Fruit fly (Drosophila melanogaster): ENCODE measurements around the gene CG4297.

The CG4297 gene

DNA sequence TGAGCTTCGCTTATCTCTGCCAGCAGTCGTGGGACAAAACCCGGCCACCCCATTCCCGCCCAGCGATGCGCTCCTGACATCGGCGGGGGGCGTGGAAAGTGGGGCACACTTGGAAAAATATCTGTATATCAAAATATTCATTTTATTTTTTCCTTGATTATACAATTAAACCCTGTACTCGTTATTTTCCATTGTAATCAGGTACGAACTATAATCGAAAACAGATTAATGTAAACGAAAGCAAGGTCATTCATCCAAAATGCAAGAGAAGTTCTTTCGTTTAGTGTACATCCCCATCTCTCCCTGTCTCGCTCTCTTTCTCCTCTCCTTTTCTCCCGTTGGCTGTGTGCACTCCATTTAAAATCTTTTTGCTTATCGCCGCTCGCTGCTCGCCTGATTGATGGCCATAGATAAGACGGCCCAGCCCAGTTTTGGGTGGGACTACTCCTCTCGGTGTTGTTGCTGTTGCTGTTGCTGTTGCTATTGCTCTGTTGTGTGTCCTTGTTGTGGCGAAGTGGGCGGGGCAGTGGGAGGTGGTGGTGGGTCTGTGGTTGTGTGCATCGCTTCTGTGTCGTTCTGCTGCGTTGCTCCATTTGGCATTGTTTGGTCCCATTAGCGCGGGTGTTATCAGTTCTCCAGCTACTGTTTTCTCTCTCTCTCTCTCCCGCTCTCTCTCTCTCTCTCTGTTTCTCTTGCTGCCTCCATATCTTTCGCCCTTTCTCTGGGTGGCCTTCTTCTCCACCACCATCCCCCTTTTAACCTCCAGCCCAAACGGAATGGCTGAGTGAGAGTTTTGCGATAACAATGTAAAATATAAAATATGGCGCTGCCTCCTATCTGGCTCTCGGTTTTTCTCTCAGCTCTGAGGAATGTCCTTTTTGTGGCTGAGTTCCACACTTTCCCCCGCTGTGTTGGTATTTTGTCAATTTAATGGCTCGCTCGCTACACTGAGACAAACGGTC lies 44.3 kb upstream of the CG4297 start (continued):
- peak; percentile 70 for TF ChIP-seq Gug (GFP tag; IDR thresholded peaks at IDR 0.05)
- TF ChIP-seq Eip75B (GFP tag; optimal IDR thresholded peaks at IDR 0.05), result peak; percentile 84
- peak; percentile 81 for TF ChIP-seq topi (GFP tag; optimal IDR thresholded peaks at IDR 0.05)
- TF ChIP-seq CG8632 (GFP tag; optimal IDR thresholded peaks at IDR 0.05), result peak; percentile 66
- TF ChIP-seq esn (GFP tag; optimal IDR thresholded peaks at IDR 0.05), result peak; percentile 86
- peak; percentile 48 for TF ChIP-seq CG4318 (GFP tag; optimal IDR thresholded peaks at IDR 0.05)
- TF ChIP-seq acj6 (GFP tag; optimal IDR thresholded peaks at IDR 0.05), result peak; percentile 81
- peak; percentile 67 for TF ChIP-seq CG15336 (GFP tag; IDR thresholded peaks at IDR 0.05)
- peak; percentile 72 for TF ChIP-seq fd59A (GFP tag; optimal IDR thresholded peaks at IDR 0.05)
- TF ChIP-seq salr (GFP tag; optimal IDR thresholded peaks at IDR 0.05), result peak; percentile 31 to 57
- peak; percentile 85 for TF ChIP-seq CG6163 (GFP tag; IDR thresholded peaks at IDR 0.05)
- peak; percentile 59; the same call in 1 of the 2 replicates for TF ChIP-seq CG11294 (GFP tag; IDR thresholded peaks at IDR 0.05)
- TF ChIP-seq eg (GFP tag; IDR thresholded peaks at IDR 0.05), result peak; percentile 69
- TF ChIP-seq svp (GFP tag), result peak; percentile 91
- peak; percentile 81 for TF ChIP-seq cyc (GFP tag; optimal IDR thresholded peaks at IDR 0.05)
- peak; percentile 86 for TF ChIP-seq Ets21C (GFP tag; optimal IDR thresholded peaks at IDR 0.05)
- TF ChIP-seq CG6276 (GFP tag; optimal IDR thresholded peaks at IDR 0.05), result peak; percentile 59
- TF ChIP-seq Hr38 (GFP tag; optimal IDR thresholded peaks at IDR 0.05), result no peak
- peak; percentile 73 for TF ChIP-seq CG7368 (GFP tag; optimal IDR thresholded peaks at IDR 0.05)
- peak; percentile 76 for TF ChIP-seq CG1621 (tag; optimal IDR thresholded peaks at IDR 0.05)
- peak; percentile 63 for TF ChIP-seq CG11762 (GFP tag; optimal IDR thresholded peaks at IDR 0.05; ENCODE audit: insufficient read depth)
- peak; percentile 78 for TF ChIP-seq CG11902 (GFP tag; optimal IDR thresholded peaks at IDR 0.05)
- peak; percentile 76 for TF ChIP-seq CG10669 (GFP tag; optimal IDR thresholded peaks at IDR 0.05)
- peak; percentile 83 for TF ChIP-seq Met (GFP tag; optimal IDR thresholded peaks at IDR 0.05)
- peak; percentile 79 for TF ChIP-seq CG32006 (GFP tag; optimal IDR thresholded peaks at IDR 0.05)
- peak; percentile 28 for TF ChIP-seq Blimp-1 (GFP tag; optimal IDR thresholded peaks at IDR 0.05)
- TF ChIP-seq pdm3 (GFP tag; optimal IDR thresholded peaks at IDR 0.05), result peak; percentile 85
- peak; percentile 62 for TF ChIP-seq Hr4 (GFP tag; optimal IDR thresholded peaks at IDR 0.05)
- no peak for TF ChIP-seq CG6854 (GFP tag; optimal IDR thresholded peaks at IDR 0.05)
- peak; percentile 78 for TF ChIP-seq OdsH (GFP tag; optimal IDR thresholded peaks at IDR 0.05)
- peak; percentile 73 for TF ChIP-seq lz (GFP tag; optimal IDR thresholded peaks at IDR 0.05)
- peak; percentile 94 for TF ChIP-seq Eip78C (GFP tag)
- TF ChIP-seq Eip93F (GFP tag; optimal IDR thresholded peaks at IDR 0.05), result no peak
- peak; percentile 76 for TF ChIP-seq CG10631 (GFP tag; optimal IDR thresholded peaks at IDR 0.05)
- peak; percentile 65 for TF ChIP-seq dsx (GFP tag; optimal IDR thresholded peaks at IDR 0.05; ENCODE audit: poor library complexity, severe bottlenecking)
- peak; percentile 77 for TF ChIP-seq Smox (GFP tag; optimal IDR thresholded peaks at IDR 0.05)
- TF ChIP-seq fd85E (GFP tag; optimal IDR thresholded peaks at IDR 0.05), result peak; percentile 57

- TF ChIP-seq acj6 (GFP tag; optimal IDR thresholded peaks at IDR 0.05) (no peak), Eip78C (GFP tag) (peak; percentile 34), svp (GFP tag) (peak; percentile 87), vri (GFP tag; optimal IDR thresholded peaks at IDR 0.05) (peak; percentile 61), topi (GFP tag; optimal IDR thresholded peaks at IDR 0.05) (no peak)
These were observed 42.3 kb upstream of the CG4297 start for dm6 chr2L:514124-514818.

Measured in whole organism, prepupa.